Worm (Caenorhabditis elegans) whole organism, L2 larva: ENCODE data around the gene Y75B12B.10.
"Not testable (repeated sequence)": the region's sequence is repeated elsewhere in the genome, so short reads cannot be mapped to it uniquely, and the experiment has no call there.

Experiments used
- F13H6.1 ChIP-seq: sonication (generic microtip); optimal IDR thresholded peaks from 2 replicates; lab custom pipeline; 2016; ENCODE audit warnings: missing genetic modification characterization, missing compliant biosample characterization
- alr-1 ChIP-seq: fragments of 150-350 bp; optimal IDR thresholded peaks from 2 replicates; lab custom pipeline; 2014; ENCODE audit warnings: missing biosample characterization, missing genetic modification characterization
- blmp-1 ChIP-seq: sonication (generic microtip); optimal IDR thresholded peaks from 2 replicates; lab custom pipeline; 2017; ENCODE audit warnings: missing genetic modification characterization, mild to moderate bottlenecking, missing compliant biosample characterization, antibody characterized with exemption, moderate library complexity; ENCODE audit not compliant: insufficient read depth
- egl-27 ChIP-seq: sonication (generic microtip); optimal IDR thresholded peaks from 3 replicates; lab custom pipeline; 2017; ENCODE audit warnings: missing biosample characterization, missing genetic modification reagents, missing genetic modification characterization
- elt-1 ChIP-seq: fragments of 150-350 bp; optimal IDR thresholded peaks from 2 replicates; lab custom pipeline; 2014; ENCODE audit warnings: missing biosample characterization, missing genetic modification characterization
- fos-1 ChIP-seq: fragments of 150-350 bp; optimal IDR thresholded peaks from 2 replicates; lab custom pipeline; 2014; ENCODE audit warnings: missing biosample characterization, missing genetic modification characterization
- lin-13 ChIP-seq: fragments of 150-350 bp; optimal IDR thresholded peaks from 2 replicates; lab custom pipeline; 2014; ENCODE audit warnings: missing biosample characterization, missing genetic modification reagents, missing genetic modification characterization
- mab-5 ChIP-seq: fragments of 150-350 bp; optimal IDR thresholded peaks from 2 replicates; lab custom pipeline; 2014; ENCODE audit warnings: missing biosample characterization, missing genetic modification characterization
- mbf-1 ChIP-seq: sonication (generic microtip); optimal IDR thresholded peaks from 2 replicates; lab custom pipeline; 2017; ENCODE audit warnings: missing biosample characterization, missing genetic modification characterization
- peb-1 ChIP-seq: fragments of 150-350 bp; optimal IDR thresholded peaks from 2 replicates; lab custom pipeline; 2014; ENCODE audit warnings: missing biosample characterization, missing genetic modification characterization
- skn-1 ChIP-seq: sonication (generic microtip); optimal IDR thresholded peaks from 2 replicates; lab custom pipeline; 2017; ENCODE audit warnings: missing biosample characterization, missing genetic modification characterization
- unc-39 ChIP-seq: fragments of 150-350 bp; optimal IDR thresholded peaks from 2 replicates; lab custom pipeline; 2014; ENCODE audit warnings: missing biosample characterization, missing genetic modification characterization
- unc-55 ChIP-seq: fragments of 150-350 bp; sonication (generic microtip); optimal IDR thresholded peaks from 3 replicates; lab custom pipeline; 2014; ENCODE audit warnings: missing biosample characterization, missing genetic modification reagents, missing genetic modification characterization
- zag-1 ChIP-seq: fragments of 150-350 bp; optimal IDR thresholded peaks from 2 replicates; lab custom pipeline; 2014; ENCODE audit warnings: missing biosample characterization, missing genetic modification characterization
- ztf-1 ChIP-seq: fragments of 200-800 bp; sonication (Bioruptor generic); conservative IDR thresholded peaks from 2 replicates; pipeline ENCODE4 v1.3.6; 2022; ENCODE audit warnings: missing genetic modification characterization, missing compliant biosample characterization
- ztf-11 ChIP-seq: sonication (generic microtip); optimal IDR thresholded peaks from 2 replicates; lab custom pipeline; 2017; ENCODE audit warnings: missing biosample characterization, missing genetic modification characterization

Gene Y75B12B.10

ce11 chrV:15244456-15244855 is 44.6 kb downstream of the Y75B12B.10 start, which contains the start of gene kin-30:
Gene kin-30, plus strand, starts transcription at chrV:15244756.
- TF ChIP-seq blmp-1 (tag; lab: Kevin White, UChicago) (no peak), zag-1 (tag; lab: Kevin White, UChicago) (no peak), skn-1 (tag; lab: Kevin White, UChicago) (no peak), fos-1 (tag; lab: Kevin White, UChicago) (no peak), elt-1 (tag; lab: Kevin White, UChicago) (no peak), egl-27 (tag; lab: Kevin White, UChicago) (no peak), mab-5 (tag; lab: Kevin White, UChicago) (no peak), ztf-11 (tag; lab: Kevin White, UChicago) (no peak), alr-1 (tag; lab: Kevin White, UChicago) (no peak), peb-1 (tag; lab: Kevin White, UChicago) (no peak), lin-13 (GFP tag; lab: Kevin White, UChicago) (no peak), unc-39 (tag; lab: Kevin White, UChicago) (no peak), unc-55 (GFP tag; lab: Kevin White, UChicago) (no peak), F13H6.1 (tag; lab: Kevin White, UChicago) (no peak), ztf-1 (GFP tag; lab: Robert Waterston, UW) (no peak)

ce11 chrV:15250304-15250703 is 50.4 kb downstream of the Y75B12B.10 start, which contains the start of gene srd-28:
Gene srd-28, plus strand, starts transcription at chrV:15250604.
- TF ChIP-seq mbf-1, mab-5, ztf-11 (tag; lab: Kevin White, UChicago): not testable (repeated sequence)
